Worm (Caenorhabditis elegans) whole organism, L2 larva: Measurements from ENCODE around the gene sss-1.

Experiments used
- C34F6.9 ChIP-seq: fragments of 150-350 bp; optimal IDR thresholded peaks from 2 replicates; lab custom pipeline; 2014; ENCODE audit warnings: missing biosample characterization, missing genetic modification characterization
- R02D3.7 ChIP-seq: fragments of 150-350 bp; optimal IDR thresholded peaks from 2 replicates; lab custom pipeline; 2014; ENCODE audit warnings: missing biosample characterization, missing genetic modification characterization
- ZK546.5 ChIP-seq: sonication (generic microtip); optimal IDR thresholded peaks from 2 replicates; lab custom pipeline; 2017; ENCODE audit warnings: missing biosample characterization, missing genetic modification characterization
- alr-1 ChIP-seq: fragments of 150-350 bp; optimal IDR thresholded peaks from 2 replicates; lab custom pipeline; 2014; ENCODE audit warnings: missing biosample characterization, missing genetic modification characterization
- aly-2 ChIP-seq: fragments of 150-350 bp; optimal IDR thresholded peaks from 2 replicates; lab custom pipeline; 2014; ENCODE audit warnings: missing biosample characterization, missing genetic modification characterization
- ama-1 ChIP-seq: fragments of 150-350 bp; optimal IDR thresholded peaks from 2 replicates; lab custom pipeline; 2018; ENCODE audit warnings: inconsistent platforms
- ceh-16 ChIP-seq: fragments of 150-350 bp; optimal IDR thresholded peaks from 2 replicates; lab custom pipeline; 2014; ENCODE audit warnings: missing biosample characterization, missing genetic modification characterization
- ceh-82 ChIP-seq: fragments of 150-350 bp; optimal IDR thresholded peaks from 2 replicates; lab custom pipeline; 2014; ENCODE audit warnings: missing biosample characterization, missing genetic modification characterization
- crh-2 ChIP-seq: sonication (generic microtip); optimal IDR thresholded peaks from 2 replicates; lab custom pipeline; 2017; ENCODE audit warnings: missing biosample characterization, missing genetic modification characterization
- egl-27 ChIP-seq: sonication (generic microtip); optimal IDR thresholded peaks from 3 replicates; lab custom pipeline; 2017; ENCODE audit warnings: missing biosample characterization, missing genetic modification reagents, missing genetic modification characterization
- elt-1 ChIP-seq: fragments of 150-350 bp; optimal IDR thresholded peaks from 2 replicates; lab custom pipeline; 2014; ENCODE audit warnings: missing biosample characterization, missing genetic modification characterization
- elt-3 ChIP-seq: sonication (generic microtip); optimal IDR thresholded peaks from 2 replicates; lab custom pipeline; 2017; ENCODE audit warnings: missing biosample characterization, missing genetic modification characterization
- fos-1 ChIP-seq: fragments of 150-350 bp; optimal IDR thresholded peaks from 2 replicates; lab custom pipeline; 2014; ENCODE audit warnings: missing biosample characterization, missing genetic modification characterization
- gmeb-1 ChIP-seq: fragments of 150-350 bp; optimal IDR thresholded peaks from 2 replicates; lab custom pipeline; 2014; ENCODE audit warnings: missing biosample characterization, missing genetic modification characterization
- lin-13 ChIP-seq: fragments of 150-350 bp; optimal IDR thresholded peaks from 2 replicates; lab custom pipeline; 2014; ENCODE audit warnings: missing biosample characterization, missing genetic modification reagents, missing genetic modification characterization
- lin-39 ChIP-seq: fragments of 150-350 bp; optimal IDR thresholded peaks from 2 replicates; lab custom pipeline; 2014; ENCODE audit warnings: missing biosample characterization, missing genetic modification reagents, missing genetic modification characterization
- lsy-2 ChIP-seq, 2 experiments: fragments of 150-350 bp in 1 of 2; sonication (generic microtip) in 1 of 2; optimal IDR thresholded peaks; 2 replicates each; lab custom pipeline; 2014 to 2017; ENCODE audit warnings: missing biosample characterization in 2 of 2, missing genetic modification characterization in 2 of 2
- mab-5 ChIP-seq: fragments of 150-350 bp; optimal IDR thresholded peaks from 2 replicates; lab custom pipeline; 2014; ENCODE audit warnings: missing biosample characterization, missing genetic modification characterization
- mdl-1 ChIP-seq, 2 experiments: fragments of 150-350 bp in 1 of 2; sonication (generic microtip) in 1 of 2; optimal IDR thresholded peaks; 2 replicates each; lab custom pipeline; 2017; ENCODE audit warnings: missing biosample characterization in 2 of 2, missing genetic modification characterization in 2 of 2
- nhr-10 ChIP-seq: sonication (generic microtip); optimal IDR thresholded peaks from 2 replicates; lab custom pipeline; 2017; ENCODE audit warnings: missing biosample characterization, missing genetic modification characterization
- nhr-12 ChIP-seq: fragments of 150-350 bp; optimal IDR thresholded peaks from 2 replicates; lab custom pipeline; 2014; ENCODE audit warnings: missing biosample characterization, missing genetic modification characterization
- nhr-129 ChIP-seq: fragments of 150-350 bp; optimal IDR thresholded peaks from 2 replicates; lab custom pipeline; 2014; ENCODE audit warnings: missing biosample characterization, missing genetic modification characterization
- nhr-21 ChIP-seq: fragments of 150-350 bp; optimal IDR thresholded peaks from 2 replicates; lab custom pipeline; 2014; ENCODE audit warnings: missing biosample characterization, missing genetic modification characterization
- nhr-23 ChIP-seq: fragments of 150-350 bp; optimal IDR thresholded peaks from 2 replicates; lab custom pipeline; 2014; ENCODE audit warnings: missing biosample characterization, missing genetic modification reagents, missing genetic modification characterization
- nhr-25 ChIP-seq: fragments of 150-350 bp; sonication (generic microtip); optimal IDR thresholded peaks from 3 replicates; lab custom pipeline; 2014; ENCODE audit warnings: missing biosample characterization, missing genetic modification characterization
- nhr-6 ChIP-seq: fragments of 150-350 bp; optimal IDR thresholded peaks from 2 replicates; lab custom pipeline; 2014; ENCODE audit warnings: missing biosample characterization, missing genetic modification characterization
- peb-1 ChIP-seq: fragments of 150-350 bp; optimal IDR thresholded peaks from 2 replicates; lab custom pipeline; 2014; ENCODE audit warnings: missing biosample characterization, missing genetic modification characterization
- sem-4 ChIP-seq: fragments of 150-350 bp; optimal IDR thresholded peaks from 2 replicates; lab custom pipeline; 2014; ENCODE audit warnings: missing biosample characterization, missing genetic modification reagents, missing genetic modification characterization
- sma-9 ChIP-seq, 2 experiments: fragments of 150-350 bp in 1 of 2; sonication (generic microtip) in 1 of 2; optimal IDR thresholded peaks; 2 replicates each; lab custom pipeline; 2014 to 2016; ENCODE audit warnings: missing genetic modification characterization in 2 of 2, mild to moderate bottlenecking in 1 of 2, missing biosample characterization in 1 of 2, missing compliant biosample characterization in 1 of 2, missing genetic modification reagents in 1 of 2, moderate library complexity in 1 of 2
- snpc-4 ChIP-seq: fragments of 150-350 bp; optimal IDR thresholded peaks from 2 replicates; lab custom pipeline; 2014; ENCODE audit warnings: missing biosample characterization, missing genetic modification characterization
- unc-39 ChIP-seq: fragments of 150-350 bp; optimal IDR thresholded peaks from 2 replicates; lab custom pipeline; 2014; ENCODE audit warnings: missing biosample characterization, missing genetic modification characterization
- unc-55 ChIP-seq: fragments of 150-350 bp; sonication (generic microtip); optimal IDR thresholded peaks from 3 replicates; lab custom pipeline; 2014; ENCODE audit warnings: missing biosample characterization, missing genetic modification reagents, missing genetic modification characterization
- zag-1 ChIP-seq: fragments of 150-350 bp; optimal IDR thresholded peaks from 2 replicates; lab custom pipeline; 2014; ENCODE audit warnings: missing biosample characterization, missing genetic modification characterization
- ztf-1 ChIP-seq: fragments of 200-800 bp; sonication (Bioruptor generic); conservative IDR thresholded peaks from 2 replicates; pipeline ENCODE4 v1.3.6; 2022; ENCODE audit warnings: missing genetic modification characterization, missing compliant biosample characterization
- ztf-11 ChIP-seq: sonication (generic microtip); optimal IDR thresholded peaks from 2 replicates; lab custom pipeline; 2017; ENCODE audit warnings: missing biosample characterization, missing genetic modification characterization
- ztf-4 ChIP-seq: fragments of 150-350 bp; optimal IDR thresholded peaks from 2 replicates; lab custom pipeline; 2014; ENCODE audit warnings: missing biosample characterization, missing genetic modification characterization

sss-1 gene

ce11 chrIV:9858970-9859369 is 34.6 kb downstream of the sss-1 start:
- TF ChIP-seq crh-2 (no peak), elt-3 (tag; lab: Kevin White, UChicago) (no peak), ama-1 (lab: Kevin White, UChicago) (no peak), unc-55 (GFP tag; lab: Kevin White, UChicago) (no peak), egl-27 (no peak), peb-1 (tag; lab: Kevin White, UChicago) (no peak), snpc-4 (tag; lab: Kevin White, UChicago) (no peak), sma-9 (GFP tag; optimal IDR thresholded peaks at IDR 0.05; lab: Kevin White, UChicago) (no peak), sma-9 (tag; optimal IDR thresholded peaks at IDR 0.05; lab: Kevin White, UChicago) (no peak), nhr-25 (tag; lab: Kevin White, UChicago) (no peak), C34F6.9 (tag; lab: Kevin White, UChicago) (no peak), mab-5 (tag; lab: Kevin White, UChicago) (no peak), unc-39 (no peak), nhr-21 (tag; lab: Kevin White, UChicago) (no peak), ceh-16 (tag; lab: Kevin White, UChicago) (no peak), sem-4 (no peak), lin-39 (tag; lab: Kevin White, UChicago) (no peak), ceh-82 (tag; lab: Kevin White, UChicago) (no peak), R02D3.7 (tag; lab: Kevin White, UChicago) (no peak), gmeb-1 (tag; lab: Kevin White, UChicago) (no peak)

ce11 chrIV:9857952-9858488 is 35.5 kb downstream of the sss-1 start, which contains the start of gene npp-1:
npp-1 (plus strand) TSS chrIV:9858488.
- TF ChIP-seq unc-39 (no peak), lsy-2 (tag; optimal IDR thresholded peaks at IDR 0.05; lab: Kevin White, UChicago) (no peak), C34F6.9 (tag; lab: Kevin White, UChicago) (peak; percentile 70), ZK546.5 (tag; lab: Kevin White, UChicago) (no peak), ztf-4 (no peak), mdl-1 (tag; optimal IDR thresholded peaks at IDR 0.05; lab: Kevin White, UChicago) (no peak), fos-1 (tag; lab: Kevin White, UChicago) (peak; percentile 2), elt-3 (tag; lab: Kevin White, UChicago) (no peak), aly-2 (tag; lab: Kevin White, UChicago) (no peak), nhr-129 (peak; percentile 61), peb-1 (tag; lab: Kevin White, UChicago) (no peak), nhr-10 (tag; lab: Kevin White, UChicago) (no peak), alr-1 (tag; lab: Kevin White, UChicago) (no peak), crh-2 (peak; percentile 4), elt-1 (tag; lab: Kevin White, UChicago) (no peak), ztf-1 (GFP tag; lab: Robert Waterston, UW) (no peak), gmeb-1 (tag; lab: Kevin White, UChicago) (peak; percentile 32), zag-1 (tag; lab: Kevin White, UChicago) (no peak), nhr-21 (tag; lab: Kevin White, UChicago) (no peak), unc-55 (GFP tag; lab: Kevin White, UChicago) (peak; percentile 62), nhr-23 (tag; lab: Kevin White, UChicago) (no peak), lin-13 (GFP tag; lab: Kevin White, UChicago) (no peak)

ce11 chrIV:9855712-9856111 is 37.8 kb downstream of the sss-1 start, which contains the start of gene K07F5.12:
K07F5.12 (plus strand) TSS chrIV:9856012.
- TF ChIP-seq nhr-6 (tag; lab: Kevin White, UChicago) (no peak), nhr-12 (tag; lab: Kevin White, UChicago) (no peak), R02D3.7 (tag; lab: Kevin White, UChicago) (no peak), ztf-11 (no peak), unc-55 (GFP tag; lab: Kevin White, UChicago) (no peak), nhr-10 (tag; lab: Kevin White, UChicago) (no peak), ztf-4 (no peak)
- TF ChIP-seq, all 48 proteins: peak for 0

- TF ChIP-seq nhr-21 (tag; lab: Kevin White, UChicago) (no peak), fos-1 (tag; lab: Kevin White, UChicago) (peak; percentile 53)
These were observed 38.6 kb downstream of the sss-1 start for ce11 chrIV:9854952-9855351.
